Worm (Caenorhabditis elegans) whole organism, young adult: ENCODE measurements around the gene T01H3.5.
A peak's percentile ranks its signal among the peaks of the same experiment; 100 is the strongest.

ENCODE experiments used
- B0336.3 ChIP-seq: fragments of 200-800 bp; sonication (Bioruptor generic); IDR thresholded peaks from 2 replicates; pipeline ENCODE4 v1.3.6; 2022; ENCODE audit warnings: missing genetic modification characterization, missing compliant biosample characterization
- C06A6.2 ChIP-seq: fragments of 200-800 bp; sonication (Bioruptor generic); conservative IDR thresholded peaks from 2 replicates; pipeline ENCODE4 v1.3.6; 2022; ENCODE audit warnings: missing genetic modification characterization, missing compliant biosample characterization
- F10E7.11 ChIP-seq: sonication (generic microtip); optimal IDR thresholded peaks from 2 replicates; lab custom pipeline; 2017; ENCODE audit warnings: mild to moderate bottlenecking, missing genetic modification characterization, moderate library complexity, missing compliant biosample characterization
- F37B4.10 ChIP-seq: fragments of 200-800 bp; sonication (Bioruptor generic); IDR thresholded peaks from 2 replicates; pipeline ENCODE4 v1.3.6; 2022; ENCODE audit warnings: missing genetic modification characterization, missing compliant biosample characterization
- F39B2.1 ChIP-seq: fragments of 200-800 bp; sonication (Bioruptor generic); IDR thresholded peaks from 2 replicates; pipeline ENCODE4 v1.3.6; 2022; ENCODE audit warnings: missing genetic modification reagents, missing genetic modification characterization, missing compliant biosample characterization
- F57A8.1 ChIP-seq: fragments of 200-800 bp; sonication (Bioruptor generic); optimal IDR thresholded peaks from 2 replicates; lab custom pipeline; 2018; ENCODE audit warnings: mild to moderate bottlenecking, missing genetic modification characterization, moderate library complexity, missing compliant biosample characterization
- K11D2.4 ChIP-seq: fragments of 200-800 bp; sonication (Bioruptor generic); IDR thresholded peaks from 2 replicates; pipeline ENCODE4 v1.3.6; 2022; ENCODE audit warnings: missing genetic modification reagents, missing genetic modification characterization, missing compliant biosample characterization
- K12H6.12 ChIP-seq: fragments of 200-800 bp; sonication (Bioruptor generic); optimal IDR thresholded peaks from 2 replicates; lab custom pipeline; 2018; ENCODE audit warnings: mild to moderate bottlenecking, missing genetic modification characterization, missing compliant biosample characterization
- T07F8.4 ChIP-seq: sonication (generic microtip); optimal IDR thresholded peaks from 2 replicates; lab custom pipeline; 2016; ENCODE audit warnings: mild to moderate bottlenecking, missing genetic modification characterization, moderate library complexity, missing compliant biosample characterization
- Y56A3A.18 ChIP-seq: fragments of 200-800 bp; sonication (Bioruptor generic); IDR thresholded peaks from 2 replicates; pipeline ENCODE4 v1.3.6; 2022; ENCODE audit warnings: missing genetic modification reagents, missing genetic modification characterization, missing compliant biosample characterization
- ama-1 ChIP-seq, 3 experiments: fragments of 150-350 bp in 1 of 3; sonication (generic microtip) in 2 of 3; optimal IDR thresholded peaks; 2 replicates each; lab custom pipeline; 2014 to 2018; ENCODE audit warnings: missing biosample characterization in 2 of 3, missing genetic modification characterization in 2 of 3, missing genetic modification reagents in 2 of 3
- atf-7 ChIP-seq: sonication (generic microtip); optimal IDR thresholded peaks from 2 replicates; lab custom pipeline; 2017; ENCODE audit warnings: mild to moderate bottlenecking, missing genetic modification characterization, missing compliant biosample characterization
- bed-1 ChIP-seq: fragments of 200-800 bp; sonication (Bioruptor generic); IDR thresholded peaks from 2 replicates; pipeline ENCODE4 v1.3.6; 2022; ENCODE audit warnings: missing genetic modification reagents, missing genetic modification characterization, missing compliant biosample characterization
- cebp-1 ChIP-seq, 2 experiments: fragments of 200-800 bp in 1 of 2; sonication (Bioruptor generic) in 1 of 2; sonication (generic microtip) in 1 of 2; IDR thresholded peaks in 1 of 2; optimal IDR thresholded peaks in 1 of 2; 2 replicates each; pipeline versions ENCODE4 v1.3.6 to Lab custom; 2017 to 2022; ENCODE audit warnings: missing compliant biosample characterization in 2 of 2, missing genetic modification characterization in 2 of 2, mild to moderate bottlenecking in 1 of 2, missing genetic modification reagents in 1 of 2, moderate library complexity in 1 of 2
- ceh-27 ChIP-seq: fragments of 200-800 bp; sonication (Bioruptor generic); optimal IDR thresholded peaks from 2 replicates; lab custom pipeline; 2018; ENCODE audit warnings: mild to moderate bottlenecking, missing genetic modification characterization, moderate library complexity, missing compliant biosample characterization
- ceh-40 ChIP-seq: fragments of 200-800 bp; sonication (Bioruptor generic); IDR thresholded peaks from 2 replicates; pipeline ENCODE4 v1.3.6; 2022; ENCODE audit warnings: missing genetic modification characterization, missing compliant biosample characterization
- ceh-91 ChIP-seq: fragments of 200-800 bp; sonication (Bioruptor generic); IDR thresholded peaks from 2 replicates; pipeline ENCODE4 v1.3.6; 2022; ENCODE audit warnings: missing genetic modification reagents, missing genetic modification characterization, missing compliant biosample characterization
- efl-1 ChIP-seq: fragments of 150-350 bp; optimal IDR thresholded peaks from 2 replicates; lab custom pipeline; 2014; ENCODE audit warnings: missing biosample characterization, missing genetic modification reagents, missing genetic modification characterization
- egl-18 ChIP-seq: fragments of 200-800 bp; sonication (Bioruptor generic); IDR thresholded peaks from 2 replicates; pipeline ENCODE4 v1.3.6; 2022; ENCODE audit warnings: missing genetic modification reagents, missing genetic modification characterization, missing compliant biosample characterization
- egrh-3 ChIP-seq: fragments of 200-800 bp; sonication (Bioruptor generic); IDR thresholded peaks from 2 replicates; pipeline ENCODE4 v1.3.6; 2022; ENCODE audit warnings: missing genetic modification reagents, missing genetic modification characterization, missing compliant biosample characterization
- him-1 ChIP-seq: sonication (generic microtip); optimal IDR thresholded peaks from 2 replicates; lab custom pipeline; 2016; ENCODE audit warnings: missing genotype, missing genetic modification reagents, missing genetic modification characterization, missing compliant biosample characterization
- hlh-12 ChIP-seq: sonication (generic microtip); optimal IDR thresholded peaks from 2 replicates; lab custom pipeline; 2016; ENCODE audit warnings: missing genetic modification characterization, missing compliant biosample characterization
- hlh-26 ChIP-seq: fragments of 200-800 bp; sonication (Bioruptor generic); conservative IDR thresholded peaks from 2 replicates; pipeline ENCODE4 v1.3.6; 2022; ENCODE audit warnings: missing genetic modification reagents, missing genetic modification characterization, missing compliant biosample characterization
- hmg-20 ChIP-seq: fragments of 200-800 bp; sonication (Bioruptor generic); IDR thresholded peaks from 2 replicates; pipeline ENCODE4 v1.3.6; 2022; ENCODE audit warnings: missing genetic modification reagents, missing genetic modification characterization, missing compliant biosample characterization
- lin-35 ChIP-seq, 3 experiments: fragments of 150-350 bp in 2 of 3; sonication (generic microtip) in 1 of 3; optimal IDR thresholded peaks; 2 replicates each; lab custom pipeline; 2014 to 2018; ENCODE audit warnings: missing biosample characterization in 3 of 3, missing genetic modification characterization in 3 of 3, missing genetic modification reagents in 3 of 3
- lin-54 ChIP-seq: fragments of 200-800 bp; sonication (Bioruptor generic); optimal IDR thresholded peaks from 2 replicates; lab custom pipeline; 2018; ENCODE audit warnings: mild to moderate bottlenecking, missing genetic modification characterization, missing compliant biosample characterization
- lsy-27 ChIP-seq: sonication (generic microtip); optimal IDR thresholded peaks from 2 replicates; lab custom pipeline; 2017; ENCODE audit warnings: missing genetic modification characterization, mild to moderate bottlenecking, missing compliant biosample characterization, antibody characterized with exemption, missing genotype, borderline replicate concordance; ENCODE audit not compliant: insufficient read depth
- madf-10 ChIP-seq: sonication (generic microtip); optimal IDR thresholded peaks from 2 replicates; lab custom pipeline; 2016; ENCODE audit warnings: mild to moderate bottlenecking, missing genetic modification characterization, missing compliant biosample characterization
- madf-8 ChIP-seq: fragments of 200-800 bp; sonication (Bioruptor generic); conservative IDR thresholded peaks from 2 replicates; pipeline ENCODE4 v1.3.6; 2022; ENCODE audit warnings: missing genetic modification reagents, missing genetic modification characterization, missing compliant biosample characterization
- mel-28 ChIP-seq: sonication (generic microtip); optimal IDR thresholded peaks from 2 replicates; lab custom pipeline; 2016; ENCODE audit warnings: borderline replicate concordance, mild to moderate bottlenecking, missing genetic modification characterization, missing compliant biosample characterization
- mes-4 ChIP-seq: sonication (generic microtip); optimal IDR thresholded peaks from 2 replicates; lab custom pipeline; 2016; ENCODE audit warnings: missing genotype, missing genetic modification characterization, missing compliant biosample characterization
- mxl-1 ChIP-seq: sonication (generic microtip); optimal IDR thresholded peaks from 2 replicates; lab custom pipeline; 2016; ENCODE audit warnings: missing genetic modification characterization, missing compliant biosample characterization
- nfya-1 ChIP-seq: sonication (generic microtip); optimal IDR thresholded peaks from 2 replicates; lab custom pipeline; 2017; ENCODE audit warnings: antibody characterized with exemption, missing compliant biosample characterization, missing genetic modification characterization, borderline replicate concordance; ENCODE audit not compliant: insufficient read depth
- nfyb-1 ChIP-seq: fragments of 200-800 bp; sonication (Bioruptor generic); IDR thresholded peaks from 2 replicates; pipeline ENCODE4 v1.3.6; 2022; ENCODE audit warnings: missing genetic modification reagents, missing genetic modification characterization, missing compliant biosample characterization
- nhr-179 ChIP-seq: sonication (generic microtip); optimal IDR thresholded peaks from 2 replicates; lab custom pipeline; 2016; ENCODE audit warnings: mild to moderate bottlenecking, missing genetic modification characterization, missing compliant biosample characterization
- nhr-27 ChIP-seq: fragments of 200-800 bp; sonication (Bioruptor generic); optimal IDR thresholded peaks from 2 replicates; lab custom pipeline; 2018; ENCODE audit warnings: mild to moderate bottlenecking, missing genetic modification characterization, moderate library complexity, missing compliant biosample characterization
- nhr-80 ChIP-seq: sonication (generic microtip); optimal IDR thresholded peaks from 2 replicates; lab custom pipeline; 2016; ENCODE audit warnings: missing genetic modification characterization, missing compliant biosample characterization
- nhr-90 ChIP-seq: sonication (generic microtip); optimal IDR thresholded peaks from 2 replicates; lab custom pipeline; 2016; ENCODE audit warnings: missing genotype, mild to moderate bottlenecking, missing genetic modification characterization, missing compliant biosample characterization
- pbrm-1 ChIP-seq: fragments of 200-800 bp; sonication (Bioruptor generic); IDR thresholded peaks from 2 replicates; pipeline ENCODE4 v1.3.6; 2022; ENCODE audit warnings: missing genetic modification reagents, missing genetic modification characterization, missing compliant biosample characterization
- rcor-1 ChIP-seq: fragments of 200-800 bp; sonication (Bioruptor generic); IDR thresholded peaks from 2 replicates; pipeline ENCODE4 v1.3.6; 2022; ENCODE audit warnings: missing genetic modification reagents, missing genetic modification characterization, missing compliant biosample characterization
- sdz-38 ChIP-seq: sonication (generic microtip); optimal IDR thresholded peaks from 2 replicates; lab custom pipeline; 2016; ENCODE audit warnings: missing genotype, missing genetic modification characterization, missing compliant biosample characterization
- snpc-1.1 ChIP-seq: sonication (generic microtip); optimal IDR thresholded peaks from 2 replicates; lab custom pipeline; 2017; ENCODE audit warnings: missing genetic modification characterization, mild to moderate bottlenecking, missing compliant biosample characterization, antibody characterized with exemption, moderate library complexity, missing genotype, missing genetic modification reagents; ENCODE audit not compliant: insufficient read depth
- snpc-3.4 ChIP-seq: sonication (generic microtip); optimal IDR thresholded peaks from 2 replicates; lab custom pipeline; 2017; ENCODE audit warnings: missing genetic modification characterization, mild to moderate bottlenecking, missing compliant biosample characterization, antibody characterized with exemption, moderate library complexity, missing genotype, missing genetic modification reagents
- somi-1 ChIP-seq: fragments of 200-800 bp; sonication (Bioruptor generic); optimal IDR thresholded peaks from 2 replicates; lab custom pipeline; 2018; ENCODE audit warnings: mild to moderate bottlenecking, missing genetic modification characterization, missing compliant biosample characterization
- tbx-9 ChIP-seq: sonication (generic microtip); optimal IDR thresholded peaks from 2 replicates; lab custom pipeline; 2016; ENCODE audit warnings: borderline replicate concordance, missing genetic modification characterization, inconsistent platforms, missing compliant biosample characterization
- unc-62 ChIP-seq: fragments of 150-350 bp; optimal IDR thresholded peaks from 2 replicates; lab custom pipeline; 2014; ENCODE audit warnings: missing biosample characterization, missing genetic modification reagents, missing genetic modification characterization
- xnd-1 ChIP-seq: sonication (generic microtip); optimal IDR thresholded peaks from 2 replicates; lab custom pipeline; 2016; ENCODE audit warnings: missing genotype, missing genetic modification reagents, missing genetic modification characterization, missing compliant biosample characterization
- ztf-3 ChIP-seq: fragments of 200-800 bp; sonication (Bioruptor generic); optimal IDR thresholded peaks from 2 replicates; lab custom pipeline; 2018; ENCODE audit warnings: mild to moderate bottlenecking, missing genetic modification characterization, missing compliant biosample characterization

The T01H3.5 gene

ce11 chrII:7892761-7893272 lies 13.4 kb downstream of the T01H3.5 start, which contains the start of gene ptc-1 (continued):
- TF ChIP-seq C06A6.2 (GFP tag; lab: Robert Waterston, UW) (no peak), F37B4.10 (GFP tag; lab: Robert Waterston, UW) (no peak), lin-35 (GFP tag; optimal IDR thresholded peaks at IDR 0.05; lab: Kevin White, UChicago) (no peak), him-1 (no peak), unc-62 (GFP tag; lab: Kevin White, UChicago) (no peak), bed-1 (GFP tag; lab: Robert Waterston, UW) (no peak), lin-54 (GFP tag; lab: Kevin White, UChicago) (peak; percentile 49), xnd-1 (tag; lab: Kevin White, UChicago) (peak; percentile 72), ama-1 (optimal IDR thresholded peaks at IDR 0.05; lab: Kevin White, UChicago) (no peak), ama-1 (GFP tag; optimal IDR thresholded peaks at IDR 0.05; lab: Kevin White, UChicago) (no peak), Y56A3A.18 (GFP tag; lab: Robert Waterston, UW) (no peak), nfyb-1 (no peak), mel-28 (tag; lab: Kevin White, UChicago) (no peak), T07F8.4 (tag; lab: Kevin White, UChicago) (no peak), snpc-1.1 (peak; percentile 55), F57A8.1 (GFP tag; lab: Kevin White, UChicago) (no peak), F39B2.1 (GFP tag; lab: Robert Waterston, UW) (no peak), snpc-3.4 (peak; percentile 24), ceh-27 (no peak), hlh-12 (tag; lab: Kevin White, UChicago) (no peak), egl-18 (GFP tag; lab: Robert Waterston, UW) (no peak), lsy-27 (tag; lab: Kevin White, UChicago) (no peak), K12H6.12 (tag; lab: Kevin White, UChicago) (no peak), rcor-1 (GFP tag; lab: Robert Waterston, UW) (no peak), ceh-91 (GFP tag; lab: Robert Waterston, UW) (peak; percentile 60), nhr-80 (tag; lab: Kevin White, UChicago) (no peak), atf-7 (tag; lab: Kevin White, UChicago) (no peak), mes-4 (tag; lab: Kevin White, UChicago) (no peak), cebp-1 (GFP tag; IDR thresholded peaks at IDR 0.05; lab: Robert Waterston, UW) (no peak), cebp-1 (tag; optimal IDR thresholded peaks at IDR 0.05; lab: Kevin White, UChicago) (no peak), somi-1 (GFP tag; lab: Kevin White, UChicago) (no peak), nhr-179 (no peak), ceh-40 (no peak), pbrm-1 (no peak), hmg-20 (GFP tag; lab: Robert Waterston, UW) (no peak), nhr-90 (tag; lab: Kevin White, UChicago) (no peak), nfya-1 (tag; lab: Kevin White, UChicago) (no peak), mxl-1 (no peak), B0336.3 (GFP tag; lab: Robert Waterston, UW) (no peak), efl-1 (peak; percentile 83), ztf-3 (GFP tag; lab: Kevin White, UChicago) (no peak), egrh-3 (GFP tag; lab: Robert Waterston, UW) (no peak), K11D2.4 (no peak), sdz-38 (tag; lab: Kevin White, UChicago) (no peak), F10E7.11 (tag; lab: Kevin White, UChicago) (no peak), madf-8 (GFP tag; lab: Robert Waterston, UW) (peak; percentile 62), hlh-26 (GFP tag; lab: Robert Waterston, UW) (no peak), tbx-9 (tag; lab: Kevin White, UChicago) (no peak), madf-10 (tag; lab: Kevin White, UChicago) (no peak), nhr-27 (no peak)
